Fruit fly (Drosophila melanogaster) Kc167 (cell line): Measurements from ENCODE around the gene ndl.

Experiments
- Myc ChIP-seq: fragments of >200 bp; optimal IDR thresholded peaks from 2 replicates; lab custom pipeline; 2017; ENCODE audit warnings: missing external identifiers
- Sin3A ChIP-seq: fragments of >200 bp; optimal IDR thresholded peaks from 2 replicates; lab custom pipeline; 2018; ENCODE audit warnings: missing external identifiers
- h ChIP-seq: fragments of >200 bp; optimal IDR thresholded peaks from 3 replicates; lab custom pipeline; 2018; ENCODE audit warnings: missing external identifiers
- insv ChIP-seq: fragments of >200 bp; optimal IDR thresholded peaks from 3 replicates; lab custom pipeline; 2018; ENCODE audit warnings: missing external identifiers
- psq ChIP-seq: fragments of >200 bp; optimal IDR thresholded peaks from 2 replicates; lab custom pipeline; 2017; ENCODE audit warnings: missing external identifiers
- ttk ChIP-seq: sonication (Bioruptor generic); optimal IDR thresholded peaks from 2 replicates; lab custom pipeline; 2017; ENCODE audit warnings: missing external identifiers

The ndl gene

dm6 chr3L:6603266-6603734, at the start of gene ndl, which contains the start of gene Rexo5:
Gene ndl, minus strand, starts transcription at chr3L:6603366.
Gene Rexo5, plus strand, starts transcription at chr3L:6603684.
- TF ChIP-seq ttk (lab: Kevin White, UChicago) (no peak), insv (lab: Kevin White, UChicago) (no peak), Myc (lab: Kevin White, UChicago) (no peak), psq (lab: Kevin White, UChicago) (no peak), Sin3A (lab: Kevin White, UChicago) (no peak), h (no peak)

dm6 chr3L:6623669-6624204, 20.6 kb upstream of the ndl start, which contains the start of gene GluRIA:
Gene GluRIA, plus strand, starts transcription at chr3L:6624032.
- no peak for TF ChIP-seq ttk (lab: Kevin White, UChicago)
- no peak for TF ChIP-seq Sin3A (lab: Kevin White, UChicago)
- TF ChIP-seq insv (lab: Kevin White, UChicago) = no peak
- no peak for TF ChIP-seq h
- TF ChIP-seq Myc (lab: Kevin White, UChicago) = no peak
- TF ChIP-seq psq (lab: Kevin White, UChicago) = no peak

- TF ChIP-seq Sin3A (lab: Kevin White, UChicago) = no peak
- no peak for TF ChIP-seq insv (lab: Kevin White, UChicago)
- TF ChIP-seq psq (lab: Kevin White, UChicago) = no peak
- TF ChIP-seq ttk (lab: Kevin White, UChicago) = no peak
- no peak for TF ChIP-seq Myc (lab: Kevin White, UChicago)
- no peak for TF ChIP-seq h
Observed at dm6 chr3L:6619060-6619459, 15.9 kb upstream of the ndl start.

dm6 chr3L:6615181-6615580, 12.0 kb upstream of the ndl start:
- TF ChIP-seq insv (lab: Kevin White, UChicago) = no peak
- TF ChIP-seq Myc (lab: Kevin White, UChicago) = no peak
- TF ChIP-seq h = no peak
- no peak for TF ChIP-seq ttk (lab: Kevin White, UChicago)

dm6 chr3L:6612637-6613036, 9.5 kb upstream of the ndl start:
- TF ChIP-seq insv (lab: Kevin White, UChicago) (no peak), psq (lab: Kevin White, UChicago) (no peak), ttk (lab: Kevin White, UChicago) (no peak), Myc (lab: Kevin White, UChicago) (no peak), h (no peak), Sin3A (lab: Kevin White, UChicago) (no peak)

dm6 chr3L:6608884-6609552, 5.9 kb upstream of the ndl start, which contains the start of gene axed:
Gene axed, plus strand, starts transcription at chr3L:6609325.
- no peak for TF ChIP-seq Sin3A (lab: Kevin White, UChicago)
- TF ChIP-seq Myc (lab: Kevin White, UChicago) = no peak
- TF ChIP-seq psq (lab: Kevin White, UChicago) = no peak
- no peak for TF ChIP-seq h
- TF ChIP-seq insv (lab: Kevin White, UChicago) = no peak
- TF ChIP-seq ttk (lab: Kevin White, UChicago) = no peak

- TF ChIP-seq ttk (lab: Kevin White, UChicago) (no peak), Sin3A (lab: Kevin White, UChicago) (no peak), Myc (lab: Kevin White, UChicago) (no peak), psq (lab: Kevin White, UChicago) (no peak), insv (lab: Kevin White, UChicago) (no peak), h (no peak)
Observed at dm6 chr3L:6605925-6606324, 2.8 kb upstream of the ndl start, which contains the start of gene zpg. Gene zpg, minus strand, starts transcription at chr3L:6606032.

- TF ChIP-seq h (no peak), insv (lab: Kevin White, UChicago) (no peak)
Observed at dm6 chr3L:6589429-6590062, 13.6 kb downstream of the ndl start, which contains the start of gene jv. Gene jv, minus strand, starts transcription at chr3L:6589479.

- TF ChIP-seq ttk (lab: Kevin White, UChicago) (no peak), insv (lab: Kevin White, UChicago) (no peak), Myc (lab: Kevin White, UChicago) (no peak), psq (lab: Kevin White, UChicago) (no peak), h (no peak), Sin3A (lab: Kevin White, UChicago) (no peak)
Observed at dm6 chr3L:6577313-6577852, 25.8 kb downstream of the ndl start.

dm6 chr3L:6576709-6577108, 26.5 kb downstream of the ndl start:
- no peak for TF ChIP-seq ttk (lab: Kevin White, UChicago)

- TF ChIP-seq Sin3A (lab: Kevin White, UChicago) = no peak
- no peak for TF ChIP-seq ttk (lab: Kevin White, UChicago)
- no peak for TF ChIP-seq psq (lab: Kevin White, UChicago)
- TF ChIP-seq Myc (lab: Kevin White, UChicago) = no peak
- no peak for TF ChIP-seq insv (lab: Kevin White, UChicago)
- TF ChIP-seq h = no peak
Observed at dm6 chr3L:6561052-6561451, 42.1 kb downstream of the ndl start.

dm6 chr3L:6558516-6558915, 44.6 kb downstream of the ndl start:
- TF ChIP-seq ttk (lab: Kevin White, UChicago) = no peak
- TF ChIP-seq Myc (lab: Kevin White, UChicago) = no peak
- no peak for TF ChIP-seq Sin3A (lab: Kevin White, UChicago)
- TF ChIP-seq psq (lab: Kevin White, UChicago) = no peak
- TF ChIP-seq insv (lab: Kevin White, UChicago) = no peak
- TF ChIP-seq h = no peak
